Worm (Caenorhabditis elegans) whole organism, L1 larva: ENCODE results near the gene clec-83.

Experiments
- grh-1 ChIP-seq: fragments of 200-800 bp; sonication (Bioruptor generic); IDR thresholded peaks from 2 replicates; pipeline ENCODE4 v1.3.6; 2022; ENCODE audit warnings: missing genetic modification reagents, missing genetic modification characterization, missing compliant biosample characterization
- nhr-11 ChIP-seq: fragments of 150-350 bp; optimal IDR thresholded peaks from 2 replicates; lab custom pipeline; 2014; ENCODE audit warnings: missing biosample characterization, missing genetic modification characterization
- rnt-1 ChIP-seq: sonication (generic microtip); optimal IDR thresholded peaks from 2 replicates; lab custom pipeline; 2016; ENCODE audit warnings: mild to moderate bottlenecking, missing genetic modification characterization, moderate library complexity, missing compliant biosample characterization
- ztf-4 ChIP-seq: fragments of 150-350 bp; optimal IDR thresholded peaks from 2 replicates; lab custom pipeline; 2014; ENCODE audit warnings: missing biosample characterization, missing genetic modification characterization

ce11 chrIV:2793956-2794355 is 47.3 kb downstream of the clec-83 start:
- TF ChIP-seq nhr-11 (tag; lab: Kevin White, UChicago): no peak
- no peak for TF ChIP-seq rnt-1 (tag; lab: Kevin White, UChicago)
- TF ChIP-seq ztf-4 (tag; lab: Kevin White, UChicago): no peak
- no peak for TF ChIP-seq grh-1 (GFP tag; lab: Robert Waterston, UW)
